Worm (Caenorhabditis elegans) whole organism, young adult: ENCODE data around the gene sra-9.

Source experiments
- C17E4.6 ChIP-seq: fragments of 200-800 bp; sonication (Bioruptor generic); IDR thresholded peaks from 2 replicates; pipeline ENCODE4 v1.3.6; 2022; ENCODE audit warnings: missing genetic modification reagents, missing genetic modification characterization, missing compliant biosample characterization
- D2030.7 ChIP-seq: fragments of 200-800 bp; sonication (Bioruptor generic); IDR thresholded peaks from 2 replicates; pipeline ENCODE4 v1.3.6; 2022; ENCODE audit warnings: missing genetic modification reagents, missing genetic modification characterization, missing compliant biosample characterization
- F57A8.1 ChIP-seq: fragments of 200-800 bp; sonication (Bioruptor generic); optimal IDR thresholded peaks from 2 replicates; lab custom pipeline; 2018; ENCODE audit warnings: mild to moderate bottlenecking, missing genetic modification characterization, moderate library complexity, missing compliant biosample characterization
- K11D2.4 ChIP-seq: fragments of 200-800 bp; sonication (Bioruptor generic); IDR thresholded peaks from 2 replicates; pipeline ENCODE4 v1.3.6; 2022; ENCODE audit warnings: missing genetic modification reagents, missing genetic modification characterization, missing compliant biosample characterization
- Y53G8AR.9 ChIP-seq: fragments of 200-800 bp; sonication (Bioruptor generic); conservative IDR thresholded peaks from 2 replicates; pipeline ENCODE4 v1.3.6; 2022; ENCODE audit warnings: missing genetic modification reagents, missing genetic modification characterization, missing compliant biosample characterization
- ZK185.1 ChIP-seq: sonication (generic microtip); optimal IDR thresholded peaks from 2 replicates; lab custom pipeline; 2016; ENCODE audit warnings: mild to moderate bottlenecking, missing genetic modification characterization, missing compliant biosample characterization; ENCODE audit not compliant: poor library complexity, severe bottlenecking
- ama-1 ChIP-seq, 3 experiments: fragments of 150-350 bp in 1 of 3; sonication (generic microtip) in 2 of 3; optimal IDR thresholded peaks; 2 replicates each; lab custom pipeline; 2014 to 2018; ENCODE audit warnings: missing biosample characterization in 2 of 3, missing genetic modification characterization in 2 of 3, missing genetic modification reagents in 2 of 3
- atf-7 ChIP-seq: sonication (generic microtip); optimal IDR thresholded peaks from 2 replicates; lab custom pipeline; 2017; ENCODE audit warnings: mild to moderate bottlenecking, missing genetic modification characterization, missing compliant biosample characterization
- ceh-100 ChIP-seq: fragments of 200-800 bp; sonication (Bioruptor generic); IDR thresholded peaks from 2 replicates; pipeline ENCODE4 v1.3.6; 2022; ENCODE audit warnings: missing genetic modification reagents, missing genetic modification characterization, missing compliant biosample characterization
- him-1 ChIP-seq: sonication (generic microtip); optimal IDR thresholded peaks from 2 replicates; lab custom pipeline; 2016; ENCODE audit warnings: missing genotype, missing genetic modification reagents, missing genetic modification characterization, missing compliant biosample characterization
- nhr-27 ChIP-seq: fragments of 200-800 bp; sonication (Bioruptor generic); optimal IDR thresholded peaks from 2 replicates; lab custom pipeline; 2018; ENCODE audit warnings: mild to moderate bottlenecking, missing genetic modification characterization, moderate library complexity, missing compliant biosample characterization
- snpc-4 ChIP-seq, 5 experiments: fragments of 150-350 bp in 1 of 5; sonication (generic microtip) in 4 of 5; optimal IDR thresholded peaks; 2 replicates each; lab custom pipeline; 2014 to 2018; ENCODE audit warnings: missing genetic modification characterization in 5 of 5, missing biosample characterization in 3 of 5, antibody characterized with exemption in 2 of 5, mild to moderate bottlenecking in 2 of 5, missing compliant biosample characterization in 2 of 5, missing genotype in 2 of 5, moderate library complexity in 2 of 5, missing genetic modification reagents in 1 of 5
- somi-1 ChIP-seq: fragments of 200-800 bp; sonication (Bioruptor generic); optimal IDR thresholded peaks from 2 replicates; lab custom pipeline; 2018; ENCODE audit warnings: mild to moderate bottlenecking, missing genetic modification characterization, missing compliant biosample characterization
- unc-62 ChIP-seq: fragments of 150-350 bp; optimal IDR thresholded peaks from 2 replicates; lab custom pipeline; 2014; ENCODE audit warnings: missing biosample characterization, missing genetic modification reagents, missing genetic modification characterization

- TF ChIP-seq nhr-27 (tag; lab: Kevin White, UChicago): no peak
- no peak for TF ChIP-seq ama-1 (optimal IDR thresholded peaks at IDR 0.05; lab: Kevin White, UChicago)
- TF ChIP-seq ama-1 (GFP tag; optimal IDR thresholded peaks at IDR 0.05; lab: Kevin White, UChicago): no peak
- TF ChIP-seq ceh-100 (GFP tag; lab: Robert Waterston, UW): no peak
- TF ChIP-seq him-1 (tag; lab: Kevin White, UChicago): no peak
- TF ChIP-seq D2030.7 (GFP tag; lab: Robert Waterston, UW): no peak
- no peak for TF ChIP-seq snpc-4 (GFP tag; optimal IDR thresholded peaks at IDR 0.05; lab: Kevin White, UChicago)
- TF ChIP-seq snpc-4 (tag; optimal IDR thresholded peaks at IDR 0.05; lab: Kevin White, UChicago): no peak
- no peak for TF ChIP-seq F57A8.1 (GFP tag; lab: Kevin White, UChicago)
- no peak for TF ChIP-seq C17E4.6
- no peak for TF ChIP-seq atf-7 (tag; lab: Kevin White, UChicago)
- no peak for TF ChIP-seq K11D2.4 (GFP tag; lab: Robert Waterston, UW)
- no peak for TF ChIP-seq unc-62 (GFP tag; lab: Kevin White, UChicago)
- no peak for TF ChIP-seq somi-1
- TF ChIP-seq Y53G8AR.9 (GFP tag; lab: Robert Waterston, UW): no peak
- TF ChIP-seq ZK185.1 (tag; lab: Kevin White, UChicago): no peak
Observed at ce11 chrII:9532011-9532410, at the start of gene sra-9.
